Fruit fly (Drosophila melanogaster) whole organism, wandering third instar larva: Measurements from ENCODE around the gene Ced-12.

Experiments
- Abd-B ChIP-seq: fragments of >200 bp; optimal IDR thresholded peaks from 2 replicates; lab custom pipeline; 2017; ENCODE audit warnings: missing biosample characterization, missing genetic modification characterization
- CG32264 ChIP-seq: fragments of 200-800 bp; sonication (Bioruptor generic); optimal IDR thresholded peaks from 2 replicates; lab custom pipeline; 2016; ENCODE audit warnings: missing biosample characterization, missing genetic modification characterization
- CG9705 ChIP-seq: fragments of 200-800 bp; sonication (Bioruptor generic); optimal IDR thresholded peaks from 2 replicates; lab custom pipeline; 2018; ENCODE audit warnings: missing biosample characterization, mild to moderate bottlenecking, missing genetic modification characterization
- CrebA ChIP-seq: fragments of 200-800 bp; sonication (Bioruptor generic); optimal IDR thresholded peaks from 2 replicates; lab custom pipeline; 2016; ENCODE audit warnings: missing biosample characterization, mild to moderate bottlenecking, missing genetic modification characterization, borderline replicate concordance
- Dfd ChIP-seq: fragments of >200 bp; optimal IDR thresholded peaks from 2 replicates; lab custom pipeline; 2017; ENCODE audit warnings: missing biosample characterization, missing genetic modification characterization
- Dif ChIP-seq: fragments of 200-275, 200-300 bp; sonication (Bioruptor generic); optimal IDR thresholded peaks from 2 replicates; lab custom pipeline; 2018; ENCODE audit warnings: missing biosample characterization, missing genetic modification characterization; ENCODE audit not compliant: partially characterized antibody
- GATAd ChIP-seq: sonication (Bioruptor generic); optimal IDR thresholded peaks from 2 replicates; lab custom pipeline; 2016; ENCODE audit warnings: missing biosample characterization, missing genetic modification characterization
- HLH106 ChIP-seq: fragments of 200-800 bp; optimal IDR thresholded peaks from 3 replicates; lab custom pipeline; 2019; ENCODE audit warnings: missing biosample characterization, mild to moderate bottlenecking, missing genetic modification characterization, moderate library complexity
- Hnf4 ChIP-seq: fragments of 200-800 bp; sonication (Bioruptor generic); optimal IDR thresholded peaks from 2 replicates; lab custom pipeline; 2016; ENCODE audit warnings: missing biosample characterization, mild to moderate bottlenecking, missing genetic modification characterization
- Hr78 ChIP-seq: fragments of >200 bp; optimal IDR thresholded peaks from 2 replicates; lab custom pipeline; 2017; ENCODE audit warnings: missing biosample characterization, missing genetic modification characterization
- Hr83 ChIP-seq: fragments of 200-300 bp; sonication (Bioruptor generic); optimal IDR thresholded peaks from 2 replicates; lab custom pipeline; 2016; ENCODE audit warnings: missing biosample characterization, mild to moderate bottlenecking, missing genetic modification characterization, moderate library complexity; ENCODE audit not compliant: poor library complexity, severe bottlenecking
- Jra ChIP-seq: sonication (Bioruptor generic); optimal IDR thresholded peaks from 2 replicates; lab custom pipeline; 2016; ENCODE audit warnings: missing biosample characterization, missing genetic modification characterization
- Mio ChIP-seq: sonication (Bioruptor generic); optimal IDR thresholded peaks from 2 replicates; lab custom pipeline; 2016; ENCODE audit warnings: missing biosample characterization, missing genetic modification characterization
- Myc ChIP-seq: fragments of >200 bp; optimal IDR thresholded peaks from 2 replicates; lab custom pipeline; 2017
- N ChIP-seq: fragments of >200 bp; optimal IDR thresholded peaks from 2 replicates; lab custom pipeline; 2018; ENCODE audit warnings: missing biosample characterization, missing external identifiers, missing genetic modification characterization
- OdsH ChIP-seq: fragments of 200-800 bp; sonication (Bioruptor generic); optimal IDR thresholded peaks from 2 replicates; lab custom pipeline; 2016; ENCODE audit warnings: missing biosample characterization, mild to moderate bottlenecking, missing genetic modification characterization
- Rel ChIP-seq, 2 experiments: fragments of 200-800 bp; sonication (Bioruptor generic) in 1 of 2; optimal IDR thresholded peaks; 2 replicates in 1 of 2; 3 replicates in 1 of 2; lab custom pipeline; 2016 to 2019; ENCODE audit warnings: mild to moderate bottlenecking in 2 of 2, missing biosample characterization in 2 of 2, missing genetic modification characterization in 2 of 2, moderate library complexity in 1 of 2
- Sp1 ChIP-seq: fragments of 200-800 bp; sonication (Bioruptor generic); optimal IDR thresholded peaks from 3 replicates; lab custom pipeline; 2019; ENCODE audit warnings: missing biosample characterization, mild to moderate bottlenecking, missing genetic modification characterization, moderate library complexity
- Vsx2 ChIP-seq: fragments of 200-300, 225-300 bp; sonication (Bioruptor generic); optimal IDR thresholded peaks from 2 replicates; lab custom pipeline; 2018; ENCODE audit warnings: missing biosample characterization, missing genetic modification characterization; ENCODE audit not compliant: partially characterized antibody
- br ChIP-seq: fragments of 200-800 bp; sonication (Bioruptor generic); optimal IDR thresholded peaks from 2 replicates; lab custom pipeline; 2016; ENCODE audit warnings: missing biosample characterization, missing genetic modification characterization
- brk ChIP-seq: fragments of 200-800 bp; sonication (Bioruptor generic); optimal IDR thresholded peaks from 2 replicates; lab custom pipeline; 2016; ENCODE audit warnings: missing biosample characterization, mild to moderate bottlenecking, missing genetic modification characterization
- dl ChIP-seq, 2 experiments: fragments of 175-275, 200-275 bp in 1 of 2; fragments of 200-275 bp in 1 of 2; sonication (Bioruptor generic); optimal IDR thresholded peaks; lab custom pipeline; 2018; ENCODE audit warnings: mild to moderate bottlenecking in 2 of 2, missing biosample characterization in 2 of 2, missing genetic modification characterization in 2 of 2, moderate library complexity in 2 of 2; ENCODE audit not compliant: partially characterized antibody in 2 of 2, insufficient read depth in 1 of 2
- dmrt93B ChIP-seq: fragments of 200-800 bp; sonication (Bioruptor generic); optimal IDR thresholded peaks from 2 replicates; lab custom pipeline; 2018; ENCODE audit warnings: missing biosample characterization, mild to moderate bottlenecking, missing genetic modification characterization
- dsf ChIP-seq: sonication (Bioruptor generic); optimal IDR thresholded peaks from 2 replicates; lab custom pipeline; 2016; ENCODE audit warnings: missing biosample characterization, missing genetic modification characterization, borderline replicate concordance
- ey ChIP-seq: fragments of 200-800 bp; sonication (Bioruptor generic); optimal IDR thresholded peaks from 2 replicates; lab custom pipeline; 2016; ENCODE audit warnings: missing biosample characterization, missing genetic modification characterization
- foxo ChIP-seq, 2 experiments: fragments of 200-800 bp; sonication (Bioruptor generic); optimal IDR thresholded peaks; 2 replicates in 1 of 2; 3 replicates in 1 of 2; lab custom pipeline; 2016 to 2017; ENCODE audit warnings: missing biosample characterization in 2 of 2, missing genetic modification characterization in 2 of 2
- fru ChIP-seq: fragments of 200-800 bp; sonication (Bioruptor generic); optimal IDR thresholded peaks from 3 replicates; lab custom pipeline; 2016; ENCODE audit warnings: missing biosample characterization, mild to moderate bottlenecking, missing genetic modification characterization
- h ChIP-seq: fragments of 200-800 bp; sonication (Bioruptor generic); optimal IDR thresholded peaks from 3 replicates; lab custom pipeline; 2016; ENCODE audit warnings: missing biosample characterization, mild to moderate bottlenecking, missing genetic modification characterization
- jim ChIP-seq: fragments of 175-275, 200-325 bp; sonication (Bioruptor generic); optimal IDR thresholded peaks from 2 replicates; lab custom pipeline; 2016; ENCODE audit warnings: missing biosample characterization, mild to moderate bottlenecking, missing genetic modification characterization
- lola ChIP-seq: fragments of >200 bp; optimal IDR thresholded peaks from 2 replicates; lab custom pipeline; 2017; ENCODE audit warnings: missing biosample characterization, missing genetic modification characterization
- pan ChIP-seq: fragments of >200 bp; optimal IDR thresholded peaks from 2 replicates; lab custom pipeline; 2017
- psq ChIP-seq: fragments of 200-800 bp; sonication (Bioruptor generic); optimal IDR thresholded peaks from 3 replicates; lab custom pipeline; 2017; ENCODE audit warnings: missing biosample characterization, mild to moderate bottlenecking, missing genetic modification characterization, moderate library complexity
- rgr ChIP-seq: fragments of 200-800 bp; sonication (Bioruptor generic); optimal IDR thresholded peaks from 3 replicates; lab custom pipeline; 2016; ENCODE audit warnings: missing biosample characterization, mild to moderate bottlenecking, missing genetic modification characterization
- sage ChIP-seq: fragments of 200-800 bp; sonication (Bioruptor generic); optimal IDR thresholded peaks from 2 replicates; lab custom pipeline; 2016; ENCODE audit warnings: missing biosample characterization, mild to moderate bottlenecking, missing genetic modification characterization
- sv ChIP-seq: fragments of 200-800 bp; sonication (Bioruptor generic); optimal IDR thresholded peaks from 3 replicates; lab custom pipeline; 2016; ENCODE audit warnings: missing biosample characterization, missing genetic modification characterization
- tai ChIP-seq: sonication (Bioruptor generic); optimal IDR thresholded peaks from 2 replicates; lab custom pipeline; 2016; ENCODE audit warnings: missing biosample characterization, missing genetic modification characterization
- usp ChIP-seq: fragments of >200 bp; optimal IDR thresholded peaks from 2 replicates; lab custom pipeline; 2017; ENCODE audit warnings: missing biosample characterization, missing genetic modification characterization
- woc ChIP-seq: sonication (Bioruptor generic); optimal IDR thresholded peaks from 2 replicates; lab custom pipeline; 2016; ENCODE audit warnings: missing biosample characterization, mild to moderate bottlenecking, missing genetic modification characterization

Gene Ced-12

DNA sequence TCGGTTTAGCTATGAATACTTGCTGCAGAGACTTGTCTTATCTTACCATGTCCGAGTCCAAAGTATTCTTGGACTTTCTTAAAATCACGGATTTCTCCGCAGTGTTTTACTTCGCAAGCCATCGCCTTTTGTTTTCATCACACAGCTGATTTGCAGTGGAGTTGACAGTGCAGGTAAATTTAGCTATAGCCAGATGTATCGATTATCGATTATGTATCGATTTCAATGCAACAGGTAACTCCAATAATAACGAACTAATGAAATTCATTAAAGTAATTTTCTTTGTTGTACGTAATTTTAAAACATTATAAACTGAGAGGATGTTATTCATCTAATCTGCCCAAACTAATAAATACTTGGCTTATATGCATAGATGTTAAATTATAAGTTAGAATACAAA is 34.6 kb upstream of the Ced-12 start, which contains the start of gene Rab3-GAP:
TSS of gene Rab3-GAP (minus strand) at position 150 of the 400 bp plus-strand sequence.
- TF ChIP-seq Myc (lab: Kevin White, UChicago) (peak; percentile 74), OdsH (GFP tag; lab: Kevin White, UChicago) (peak; percentile 5), fru (GFP tag; lab: Kevin White, UChicago) (no peak), foxo (GFP tag; optimal IDR thresholded peaks at IDR 0.05; lab: Kevin White, UChicago) (peak in 1 of 2 experiments; percentile 28), CG32264 (no peak), Sp1 (GFP tag; lab: Kevin White, UChicago) (peak; percentile 27), HLH106 (tag; lab: Kevin White, UChicago) (peak; percentile 24)

DNA sequence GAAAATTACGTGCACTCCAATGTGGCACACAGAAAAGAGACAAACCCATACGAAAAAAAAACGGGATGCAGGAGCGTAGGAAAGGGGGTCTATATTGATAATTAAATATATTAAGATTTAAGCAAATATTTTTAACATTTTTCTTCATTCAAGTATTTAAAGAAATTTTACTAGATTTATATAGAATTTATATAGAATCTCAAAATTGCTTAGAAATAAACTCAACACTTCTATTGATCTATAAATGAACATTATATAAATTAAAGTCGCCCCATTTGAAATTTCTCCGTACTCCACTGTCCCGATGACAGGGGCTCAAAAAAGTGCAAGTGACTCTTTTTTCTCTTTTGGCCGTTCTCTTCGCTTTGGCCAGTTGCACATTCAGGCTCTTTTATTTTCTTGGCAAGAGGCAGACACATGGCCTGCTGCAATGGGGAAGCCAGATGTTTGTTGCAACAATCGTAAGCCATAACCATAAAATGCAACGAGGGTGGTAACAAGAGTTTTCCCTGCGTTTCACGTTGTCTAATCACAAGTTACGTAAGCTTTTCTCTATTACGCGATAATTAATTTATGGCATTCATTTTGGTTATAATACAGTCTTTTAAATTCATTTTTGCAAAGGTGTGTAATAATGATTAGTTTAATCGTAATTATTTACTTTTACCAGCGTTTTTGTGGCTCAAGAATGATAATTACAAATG is 31.8 kb upstream of the Ced-12 start:
- TF ChIP-seq brk (GFP tag; lab: Kevin White, UChicago) (no peak), Dif (GFP tag; lab: Kevin White, UChicago) (peak; percentile 6), Myc (lab: Kevin White, UChicago) (no peak), foxo (GFP tag; optimal IDR thresholded peaks at IDR 0.05; lab: Kevin White, UChicago) (peak in 1 of 2 experiments; percentile 85), Dfd (GFP tag; lab: Kevin White, UChicago) (no peak), Mio (GFP tag; lab: Kevin White, UChicago) (no peak), Sp1 (GFP tag; lab: Kevin White, UChicago) (peak; percentile 93), dsf (no peak), ey (GFP tag; lab: Kevin White, UChicago) (peak; percentile 57), rgr (GFP tag; lab: Kevin White, UChicago) (peak; percentile 77), CG9705 (GFP tag; lab: Kevin White, UChicago) (peak; percentile 56), sv (GFP tag; lab: Kevin White, UChicago) (no peak), CrebA (no peak), Rel (GFP tag; optimal IDR thresholded peaks at IDR 0.05; lab: Kevin White, UChicago) (no peak), Rel (tag; optimal IDR thresholded peaks at IDR 0.05; lab: Kevin White, UChicago) (peak; percentile 66), Hr78 (GFP tag; lab: Kevin White, UChicago) (no peak), Vsx2 (no peak), dl (GFP tag; optimal IDR thresholded peaks at IDR 0.05; lab: Kevin White, UChicago; ENCODE audit: insufficient read depth in 1 of 2, partially characterized antibody in 2 of 2) (no peak), GATAd (GFP tag; lab: Kevin White, UChicago) (no peak), br (peak; percentile 29), jim (GFP tag; lab: Kevin White, UChicago) (no peak), OdsH (GFP tag; lab: Kevin White, UChicago) (peak; percentile 79), CG32264 (no peak), fru (GFP tag; lab: Kevin White, UChicago) (peak; percentile 81), Abd-B (GFP tag; lab: Kevin White, UChicago) (no peak), tai (GFP tag; lab: Kevin White, UChicago) (no peak), h (GFP tag; lab: Kevin White, UChicago) (peak; percentile 63), lola (GFP tag; lab: Kevin White, UChicago) (no peak), Jra (GFP tag; lab: Kevin White, UChicago) (no peak), N (no peak), dmrt93B (GFP tag; lab: Kevin White, UChicago) (peak; percentile 66), usp (no peak), Hr83 (GFP tag; lab: Kevin White, UChicago) (no peak), HLH106 (tag; lab: Kevin White, UChicago) (peak; percentile 89), pan (no peak), Hnf4 (GFP tag; lab: Kevin White, UChicago) (no peak), psq (GFP tag; lab: Kevin White, UChicago) (peak; percentile 80), sage (peak; percentile 61), woc (peak; percentile 20)
